Fruit fly (Drosophila melanogaster) whole organism, embryonic: ENCODE results near the gene bon.
A peak's percentile ranks its signal among the peaks of the same experiment; 100 is the strongest.

Source experiments
- Aef1 ChIP-seq: fragments of 200-800 bp; sonication (Bioruptor generic); IDR thresholded peaks from 3 replicates; pipeline ENCODE4 v1.3.6; 2022; ENCODE audit warnings: missing biosample characterization, missing genetic modification characterization
- CG10274 ChIP-seq: fragments of 200-800 bp; sonication (Bioruptor generic); optimal IDR thresholded peaks from 3 replicates; lab custom pipeline; 2017; ENCODE audit warnings: missing biosample characterization, mild to moderate bottlenecking, missing genetic modification characterization
- CG10431 ChIP-seq: fragments of 200-800 bp; sonication (Bioruptor generic); optimal IDR thresholded peaks from 3 replicates; lab custom pipeline; 2018; ENCODE audit warnings: missing biosample characterization, mild to moderate bottlenecking, missing genetic modification characterization
- CG10565 ChIP-seq: fragments of 200-800 bp; sonication (Bioruptor generic); optimal IDR thresholded peaks from 3 replicates; lab custom pipeline; 2016; ENCODE audit warnings: missing biosample characterization, mild to moderate bottlenecking, missing genetic modification characterization
- CG12155 ChIP-seq: fragments of 200-800 bp; sonication (Bioruptor generic); optimal IDR thresholded peaks from 3 replicates; lab custom pipeline; 2016; ENCODE audit warnings: missing biosample characterization, missing genetic modification characterization
- CG12744 ChIP-seq: fragments of 200-800 bp; sonication (Bioruptor generic); optimal IDR thresholded peaks from 2 replicates; lab custom pipeline; 2016; ENCODE audit warnings: missing biosample characterization, missing genetic modification characterization
- CG13894 ChIP-seq: fragments of 200-800 bp; sonication (Bioruptor generic); optimal IDR thresholded peaks from 3 replicates; lab custom pipeline; 2018; ENCODE audit warnings: missing biosample characterization, mild to moderate bottlenecking, missing genetic modification characterization, moderate library complexity
- CG15479 ChIP-seq: fragments of 200-800 bp; sonication (Bioruptor generic); optimal IDR thresholded peaks from 3 replicates; lab custom pipeline; 2019; ENCODE audit warnings: missing biosample characterization, mild to moderate bottlenecking, missing genetic modification characterization, moderate library complexity
- CG4360 ChIP-seq: fragments of 200-800 bp; sonication (Bioruptor generic); IDR thresholded peaks from 2 replicates; pipeline ENCODE4 v1.3.6; 2022; ENCODE audit warnings: missing biosample characterization, missing genetic modification characterization
- CG5180 ChIP-seq: fragments of 200-800 bp; sonication (Bioruptor generic); optimal IDR thresholded peaks from 3 replicates; lab custom pipeline; 2017; ENCODE audit warnings: missing biosample characterization, missing genetic modification characterization, mild to moderate bottlenecking, moderate library complexity, missing genetic modification reagents
- CG6765 ChIP-seq: fragments of 200-800 bp; sonication (Bioruptor generic); optimal IDR thresholded peaks from 3 replicates; lab custom pipeline; 2017; ENCODE audit warnings: missing biosample characterization, mild to moderate bottlenecking, missing genetic modification characterization
- CG6791 ChIP-seq: fragments of 200-800 bp; sonication (Bioruptor generic); IDR thresholded peaks from 3 replicates; pipeline ENCODE4 v1.3.6; 2022; ENCODE audit warnings: missing biosample characterization, missing genetic modification characterization; ENCODE audit not compliant: partially characterized antibody
- CG8478 ChIP-seq: fragments of >200 bp; optimal IDR thresholded peaks from 2 replicates; lab custom pipeline; 2018
- Deaf1 ChIP-seq: fragments of 200-800 bp; optimal IDR thresholded peaks from 3 replicates; lab custom pipeline; 2019; ENCODE audit warnings: missing biosample characterization, mild to moderate bottlenecking, missing genetic modification characterization, moderate library complexity
- Doc3 ChIP-seq: fragments of 200-800 bp; sonication (Bioruptor generic); IDR thresholded peaks from 3 replicates; pipeline ENCODE4 v1.3.6; 2022; ENCODE audit warnings: missing biosample characterization, missing genetic modification characterization; ENCODE audit not compliant: partially characterized antibody
- Eip74EF ChIP-seq, 2 experiments: fragments of 200-800 bp in 1 of 2; fragments of >200 bp in 1 of 2; sonication (Bioruptor generic) in 1 of 2; optimal IDR thresholded peaks; 2 replicates each; lab custom pipeline; 2017 to 2019; ENCODE audit warnings: missing biosample characterization in 2 of 2, missing genetic modification characterization in 2 of 2, mild to moderate bottlenecking in 1 of 2, moderate library complexity in 1 of 2
- Elba2 ChIP-seq: fragments of 200-800 bp; sonication (Bioruptor generic); optimal IDR thresholded peaks from 3 replicates; lab custom pipeline; 2016; ENCODE audit warnings: missing biosample characterization, missing genetic modification characterization
- Hr51 ChIP-seq, 2 experiments: fragments of 200-800 bp; sonication (Bioruptor generic); optimal IDR thresholded peaks; 2 replicates in 1 of 2; 3 replicates in 1 of 2; lab custom pipeline; 2016 to 2018; ENCODE audit warnings: missing biosample characterization in 2 of 2, missing genetic modification characterization in 2 of 2, mild to moderate bottlenecking in 1 of 2, moderate library complexity in 1 of 2
- Hr78 ChIP-seq, 2 experiments: fragments of 200-800 bp in 1 of 2; fragments of >200 bp in 1 of 2; sonication (Bioruptor generic) in 1 of 2; optimal IDR thresholded peaks; 2 replicates each; lab custom pipeline; 2017 to 2019; ENCODE audit warnings: missing biosample characterization in 2 of 2, missing genetic modification characterization in 2 of 2, mild to moderate bottlenecking in 1 of 2, moderate library complexity in 1 of 2
- Med ChIP-seq: fragments of 200-800 bp; sonication (Bioruptor generic); peaks from one replicate; lab custom pipeline; 2016; ENCODE audit warnings: missing biosample characterization, missing genetic modification characterization, mild to moderate bottlenecking, inconsistent platforms, moderate library complexity
- Myb ChIP-seq: fragments of 200-800 bp; sonication (Bioruptor generic); optimal IDR thresholded peaks from 2 replicates; lab custom pipeline; 2016; ENCODE audit warnings: missing biosample characterization, missing genetic modification characterization
- Neu2 ChIP-seq: fragments of 200-800 bp; sonication (Bioruptor generic); optimal IDR thresholded peaks from 3 replicates; lab custom pipeline; 2016; ENCODE audit warnings: missing biosample characterization, missing genetic modification characterization, borderline replicate concordance
- Pdp1 ChIP-seq, 2 experiments: fragments of 200-800 bp; sonication (Bioruptor generic); optimal IDR thresholded peaks; 3 replicates each; lab custom pipeline; 2016; ENCODE audit warnings: missing biosample characterization in 2 of 2, missing genetic modification characterization in 2 of 2, mild to moderate bottlenecking in 1 of 2, moderate library complexity in 1 of 2
- TFAM ChIP-seq: fragments of 200-800 bp; sonication (Bioruptor generic); optimal IDR thresholded peaks from 2 replicates; lab custom pipeline; 2017; ENCODE audit warnings: missing biosample characterization, missing genetic modification characterization, inconsistent platforms
- Trl ChIP-seq, 3 experiments: fragments of >200 bp in 2 of 3; fragments of 200-800 bp in 1 of 3; sonication (Bioruptor generic) in 1 of 3; optimal IDR thresholded peaks; 2 replicates in 1 of 3; 3 replicates in 2 of 3; lab custom pipeline; 2016 to 2017; ENCODE audit warnings: missing biosample characterization in 1 of 3, missing genetic modification characterization in 1 of 3
- Xbp1 ChIP-seq: fragments of 200-800 bp; sonication (Bioruptor generic); optimal IDR thresholded peaks from 3 replicates; lab custom pipeline; 2016; ENCODE audit warnings: missing biosample characterization, mild to moderate bottlenecking, missing genetic modification characterization
- ase ChIP-seq: fragments of 200-800 bp; sonication (Bioruptor generic); IDR thresholded peaks from 3 replicates; pipeline ENCODE4 v1.3.6; 2022; ENCODE audit warnings: missing biosample characterization, missing genetic modification characterization
- az2 ChIP-seq: fragments of 200-800 bp; sonication (Bioruptor generic); optimal IDR thresholded peaks from 3 replicates; lab custom pipeline; 2016; ENCODE audit warnings: missing biosample characterization, missing genetic modification characterization
- chinmo ChIP-seq: fragments of 200-800 bp; sonication (Bioruptor generic); IDR thresholded peaks from 4 replicates; pipeline ENCODE4 v1.3.6; 2022; ENCODE audit warnings: missing biosample characterization, missing genetic modification characterization; ENCODE audit not compliant: partially characterized antibody
- gcm2 ChIP-seq: fragments of 200-800 bp; sonication (Bioruptor generic); optimal IDR thresholded peaks from 2 replicates; lab custom pipeline; 2016; ENCODE audit warnings: missing biosample characterization, missing genetic modification characterization
- inv ChIP-seq: fragments of 200-800 bp; sonication (Bioruptor generic); IDR thresholded peaks from 2 replicates; pipeline ENCODE4 v1.3.6; 2022; ENCODE audit warnings: missing biosample characterization, missing genetic modification characterization; ENCODE audit not compliant: partially characterized antibody
- nerfin-1 ChIP-seq: fragments of 200-800 bp; sonication (Bioruptor generic); optimal IDR thresholded peaks from 3 replicates; lab custom pipeline; 2019; ENCODE audit warnings: missing biosample characterization, mild to moderate bottlenecking, missing genetic modification characterization, moderate library complexity
- repo ChIP-seq: fragments of 200-800 bp; sonication (Bioruptor generic); optimal IDR thresholded peaks from 2 replicates; lab custom pipeline; 2016; ENCODE audit warnings: missing biosample characterization, missing genetic modification characterization
- sd ChIP-seq: fragments of 200-800 bp; sonication (Bioruptor generic); optimal IDR thresholded peaks from 3 replicates; lab custom pipeline; 2018; ENCODE audit warnings: missing biosample characterization, mild to moderate bottlenecking, missing genetic modification characterization, moderate library complexity
- tna ChIP-seq: fragments of 200-800 bp; sonication (Bioruptor generic); IDR thresholded peaks from 2 replicates; pipeline ENCODE4 v1.3.6; 2022; ENCODE audit warnings: missing biosample characterization, missing genetic modification characterization; ENCODE audit not compliant: partially characterized antibody
- twi ChIP-seq: fragments of 200-800 bp; optimal IDR thresholded peaks from 2 replicates; lab custom pipeline; 2019; ENCODE audit warnings: missing biosample characterization, mild to moderate bottlenecking, missing genetic modification characterization, moderate library complexity
- zfh1 ChIP-seq: fragments of 200-800 bp; sonication (Bioruptor generic); IDR thresholded peaks from 3 replicates; pipeline ENCODE4 v1.3.6; 2022; ENCODE audit warnings: missing biosample characterization, missing genetic modification characterization

bon gene

dm6 chr3R:20621805-20622286 is 28.9 kb downstream of the bon start, which contains the start of gene H (continued):
- TF ChIP-seq repo (GFP tag; lab: Kevin White, UChicago) (no peak), Hr51 (GFP tag; optimal IDR thresholded peaks at IDR 0.05; lab: Kevin White, UChicago) (no peak), TFAM (GFP tag; lab: Kevin White, UChicago) (no peak), CG10565 (GFP tag; lab: Kevin White, UChicago) (no peak), chinmo (GFP tag; lab: Robert Waterston, UW) (0 out of 4 replicates have a peak, but pooled peaks have one; percentile 44), Neu2 (GFP tag; lab: Kevin White, UChicago) (no peak), Eip74EF (GFP tag; optimal IDR thresholded peaks at IDR 0.05; lab: Kevin White, UChicago) (no peak), CG12744 (GFP tag; lab: Kevin White, UChicago) (no peak), CG6765 (no peak), CG10431 (no peak), tna (GFP tag; lab: Robert Waterston, UW) (no peak), CG15479 (no peak), inv (GFP tag; lab: Robert Waterston, UW) (no peak), CG5180 (GFP tag; lab: Kevin White, UChicago) (no peak), Xbp1 (GFP tag; lab: Kevin White, UChicago) (no peak), zfh1 (no peak), Myb (GFP tag; lab: Kevin White, UChicago) (peak; percentile 83), CG6791 (GFP tag; lab: Robert Waterston, UW) (no peak), CG10274 (GFP tag; lab: Kevin White, UChicago) (no peak), Hr78 (GFP tag; optimal IDR thresholded peaks at IDR 0.05; lab: Kevin White, UChicago) (peak in 1 of 2 experiments; percentile 60), gcm2 (GFP tag; lab: Kevin White, UChicago) (no peak), Deaf1 (tag; lab: Kevin White, UChicago) (no peak)

dm6 chr3R:20622297-20623168 is 29.6 kb downstream of the bon start:
- TF ChIP-seq Aef1: peak; percentile 46; the same call in 1 of the 3 replicates
- TF ChIP-seq CG4360: peak; percentile 98
- no peak for TF ChIP-seq az2 (GFP tag; lab: Kevin White, UChicago)
- TF ChIP-seq sd (tag; lab: Kevin White, UChicago): peak; percentile 99
- TF ChIP-seq Pdp1 (GFP tag; optimal IDR thresholded peaks at IDR 0.05; lab: Kevin White, UChicago): peak in 1 of 2 experiments; percentile 7
- peak; percentile 61 for TF ChIP-seq Med (GFP tag; lab: Kevin White, UChicago)
- TF ChIP-seq Elba2: peak; percentile 52
- no peak for TF ChIP-seq twi (tag; lab: Kevin White, UChicago)
- no peak for TF ChIP-seq nerfin-1 (tag; lab: Kevin White, UChicago)
- TF ChIP-seq CG13894 (tag; lab: Kevin White, UChicago): no peak
- 0 out of 3 replicates have a peak, but pooled peaks have one; percentile 19 for TF ChIP-seq ase (GFP tag; lab: Robert Waterston, UW)
- peak in 1 of 2 experiments; percentile 12 for TF ChIP-seq Trl (optimal IDR thresholded peaks at IDR 0.05; lab: Kevin White, UChicago)
- no peak for TF ChIP-seq Trl (GFP tag; optimal IDR thresholded peaks at IDR 0.05; lab: Kevin White, UChicago)
- TF ChIP-seq Doc3 (GFP tag; lab: Robert Waterston, UW): no peak
- peak; percentile 62 for TF ChIP-seq CG8478
- no peak for TF ChIP-seq CG12155
